Fruit fly (Drosophila melanogaster): ENCODE results near the gene CG4582.

CG4582 gene

DNA sequence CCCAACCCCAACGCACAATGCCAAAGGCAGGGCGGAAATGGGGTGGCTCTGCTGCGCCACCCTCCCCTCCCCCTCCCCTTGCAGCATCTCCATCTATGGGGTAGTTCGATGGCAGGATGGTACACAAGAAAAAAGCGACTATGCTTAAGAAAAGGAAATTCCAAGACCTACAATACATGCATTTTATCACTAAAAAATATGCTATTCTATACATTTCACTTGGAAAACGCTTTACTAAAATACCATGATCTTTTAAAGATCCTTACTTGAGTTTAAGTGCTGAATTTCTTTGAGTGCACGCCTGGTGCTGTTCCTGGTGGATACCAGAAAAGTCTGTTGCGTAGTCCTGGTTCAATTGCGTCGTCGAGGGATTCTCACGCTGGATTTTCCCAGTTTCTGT, 48.1 kb upstream of the CG4582 start (continued):
- TF ChIP-seq CG3163 (GFP tag; optimal IDR thresholded peaks at IDR 0.05) (no peak), CkIIα-i1 (GFP tag; IDR thresholded peaks at IDR 0.05) (no peak), fu2 (GFP tag; optimal IDR thresholded peaks at IDR 0.05) (peak; percentile 25), so (GFP tag; IDR thresholded peaks at IDR 0.05) (peak; percentile 69; the same call in 1 of the 3 replicates), Poxn (GFP tag; IDR thresholded peaks at IDR 0.05) (peak; percentile 54; the same call in 1 of the 2 replicates), row (GFP tag; IDR thresholded peaks at IDR 0.05) (peak; percentile 82), esg (GFP tag; conservative IDR thresholded peaks at IDR 0.05) (peak; percentile 75), Eip74EF (GFP tag; optimal IDR thresholded peaks at IDR 0.05) (peak in 1 of 2 experiments; percentile 34), MTF-1 (GFP tag; optimal IDR thresholded peaks at IDR 0.05; ENCODE audit: borderline replicate concordance) (no peak), oc (tag; optimal IDR thresholded peaks at IDR 0.05) (peak; percentile 45), tap (tag; optimal IDR thresholded peaks at IDR 0.05) (peak; percentile 55), schlank (tag; optimal IDR thresholded peaks at IDR 0.05) (peak; percentile 34), Drgx (GFP tag; IDR thresholded peaks at IDR 0.05) (no peak), Dref (GFP tag; IDR thresholded peaks at IDR 0.05) (no peak), p53 (GFP tag; optimal IDR thresholded peaks at IDR 0.05) (no peak), CG17612 (GFP tag; IDR thresholded peaks at IDR 0.05) (0 out of 2 replicates have a peak, but pooled peaks have one; percentile 4), Gsc (GFP tag; IDR thresholded peaks at IDR 0.05) (0 out of 2 replicates have a peak, but pooled peaks have one; percentile 41), ind (GFP tag; optimal IDR thresholded peaks at IDR 0.05) (peak; percentile 66), Hr3 (GFP tag; optimal IDR thresholded peaks at IDR 0.05) (peak; percentile 43), CG34376 (GFP tag; optimal IDR thresholded peaks at IDR 0.05) (peak; percentile 27), CG3065 (GFP tag; optimal IDR thresholded peaks at IDR 0.05) (no peak), gfzf (GFP tag; optimal IDR thresholded peaks at IDR 0.05) (no peak), CG13894 (tag; optimal IDR thresholded peaks at IDR 0.05) (peak; percentile 79), zen2 (GFP tag; IDR thresholded peaks at IDR 0.05; ENCODE audit: partially characterized antibody) (no peak), Sox102F (GFP tag; optimal IDR thresholded peaks at IDR 0.05) (peak; percentile 71), Rfx (GFP tag; IDR thresholded peaks at IDR 0.05) (peak; percentile 69), insv (GFP tag; optimal IDR thresholded peaks at IDR 0.05) (no peak), CG4282 (GFP tag; optimal IDR thresholded peaks at IDR 0.05) (no peak), CG14050 (GFP tag; IDR thresholded peaks at IDR 0.05) (peak; percentile 57; the same call in 2 of the 3 replicates), cad (GFP tag; optimal IDR thresholded peaks at IDR 0.05) (no peak), CG1603 (tag; optimal IDR thresholded peaks at IDR 0.05) (peak; percentile 57), NfI (GFP tag; optimal IDR thresholded peaks at IDR 0.05) (peak; percentile 66), CG7271 (tag; optimal IDR thresholded peaks at IDR 0.05) (no peak), CG11696 (GFP tag; IDR thresholded peaks at IDR 0.05) (no peak), CG1529 (GFP tag; optimal IDR thresholded peaks at IDR 0.05) (peak; percentile 45), org-1 (GFP tag; optimal IDR thresholded peaks at IDR 0.05) (peak; percentile 62), chif (GFP tag; optimal IDR thresholded peaks at IDR 0.05) (peak; percentile 2 to 41), YL-1 (GFP tag; optimal IDR thresholded peaks at IDR 0.05) (no peak), scrt (GFP tag; optimal IDR thresholded peaks at IDR 0.05) (peak; percentile 59), CG13287 (GFP tag; IDR thresholded peaks at IDR 0.05; ENCODE audit: partially characterized antibody) (no peak), Oli (tag; optimal IDR thresholded peaks at IDR 0.05) (peak; percentile 68), CG33213 (GFP tag; optimal IDR thresholded peaks at IDR 0.05) (peak; percentile 18), nmo (GFP tag; optimal IDR thresholded peaks at IDR 0.05) (peak; percentile 58), mam (GFP tag; optimal IDR thresholded peaks at IDR 0.05) (peak; percentile 75), Ets65A (GFP tag) (peak; percentile 92), CG18476 (GFP tag; optimal IDR thresholded peaks at IDR 0.05) (peak; percentile 53), seq (GFP tag; IDR thresholded peaks at IDR 0.05) (peak; percentile 70), bigmax (GFP tag; optimal IDR thresholded peaks at IDR 0.05) (no peak), Mes4 (GFP tag; optimal IDR thresholded peaks at IDR 0.05) (peak; percentile 44), Usf (GFP tag; optimal IDR thresholded peaks at IDR 0.05) (no peak), gsb-n (tag; optimal IDR thresholded peaks at IDR 0.05) (peak; percentile 41)
